Fruit fly (Drosophila melanogaster) whole organism, wandering third instar larva: ENCODE measurements around the gene CG10725.

Experiments
- Abd-B ChIP-seq: fragments of >200 bp; optimal IDR thresholded peaks from 2 replicates; lab custom pipeline; 2017; ENCODE audit warnings: missing biosample characterization, missing genetic modification characterization
- Hnf4 ChIP-seq: fragments of 200-800 bp; sonication (Bioruptor generic); optimal IDR thresholded peaks from 2 replicates; lab custom pipeline; 2016; ENCODE audit warnings: missing biosample characterization, mild to moderate bottlenecking, missing genetic modification characterization
- Hr78 ChIP-seq: fragments of >200 bp; optimal IDR thresholded peaks from 2 replicates; lab custom pipeline; 2017; ENCODE audit warnings: missing biosample characterization, missing genetic modification characterization
- Mio ChIP-seq: sonication (Bioruptor generic); optimal IDR thresholded peaks from 2 replicates; lab custom pipeline; 2016; ENCODE audit warnings: missing biosample characterization, missing genetic modification characterization
- Myc ChIP-seq: fragments of >200 bp; optimal IDR thresholded peaks from 2 replicates; lab custom pipeline; 2017
- Rel ChIP-seq, 2 experiments: fragments of 200-800 bp; sonication (Bioruptor generic) in 1 of 2; optimal IDR thresholded peaks; 2 replicates in 1 of 2; 3 replicates in 1 of 2; lab custom pipeline; 2016 to 2019; ENCODE audit warnings: mild to moderate bottlenecking in 2 of 2, missing biosample characterization in 2 of 2, missing genetic modification characterization in 2 of 2, moderate library complexity in 1 of 2
- Vsx2 ChIP-seq: fragments of 200-300, 225-300 bp; sonication (Bioruptor generic); optimal IDR thresholded peaks from 2 replicates; lab custom pipeline; 2018; ENCODE audit warnings: missing biosample characterization, missing genetic modification characterization; ENCODE audit not compliant: partially characterized antibody
- fru ChIP-seq: fragments of 200-800 bp; sonication (Bioruptor generic); optimal IDR thresholded peaks from 3 replicates; lab custom pipeline; 2016; ENCODE audit warnings: missing biosample characterization, mild to moderate bottlenecking, missing genetic modification characterization
- h ChIP-seq: fragments of 200-800 bp; sonication (Bioruptor generic); optimal IDR thresholded peaks from 3 replicates; lab custom pipeline; 2016; ENCODE audit warnings: missing biosample characterization, mild to moderate bottlenecking, missing genetic modification characterization
- lola ChIP-seq: fragments of >200 bp; optimal IDR thresholded peaks from 2 replicates; lab custom pipeline; 2017; ENCODE audit warnings: missing biosample characterization, missing genetic modification characterization
- pan ChIP-seq: fragments of >200 bp; optimal IDR thresholded peaks from 2 replicates; lab custom pipeline; 2017
- usp ChIP-seq: fragments of >200 bp; optimal IDR thresholded peaks from 2 replicates; lab custom pipeline; 2017; ENCODE audit warnings: missing biosample characterization, missing genetic modification characterization

DNA sequence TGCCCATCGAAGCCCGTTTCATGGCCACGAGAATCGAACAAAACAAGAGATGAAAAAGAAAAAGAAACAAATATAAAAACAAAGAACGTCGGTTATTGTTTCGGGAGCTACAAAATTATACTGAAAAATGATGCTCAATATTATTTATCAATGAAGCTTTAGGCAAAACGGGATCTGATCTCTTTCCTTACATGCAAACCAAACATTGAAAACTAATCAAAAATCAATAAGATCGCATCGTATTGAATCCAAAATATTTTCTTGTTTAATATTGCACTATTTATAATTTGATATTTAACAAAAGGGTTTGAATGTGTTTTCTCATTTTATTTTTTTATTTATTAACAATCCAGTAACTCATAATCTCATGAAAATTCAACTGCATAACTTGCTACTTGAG lies 12.2 kb upstream of the CG10725 start, which contains the start of gene CG14106:
- TF ChIP-seq Abd-B (GFP tag; lab: Kevin White, UChicago) (no peak), h (GFP tag; lab: Kevin White, UChicago) (no peak), Myc (no peak), Vsx2 (GFP tag; lab: Kevin White, UChicago) (no peak), pan (lab: Kevin White, UChicago) (no peak), fru (GFP tag; lab: Kevin White, UChicago) (no peak), Hnf4 (GFP tag; lab: Kevin White, UChicago) (no peak), Rel (GFP tag; optimal IDR thresholded peaks at IDR 0.05; lab: Kevin White, UChicago) (no peak), Rel (tag; optimal IDR thresholded peaks at IDR 0.05; lab: Kevin White, UChicago) (no peak), usp (GFP tag; lab: Kevin White, UChicago) (no peak), Hr78 (GFP tag; lab: Kevin White, UChicago) (no peak), Mio (no peak), lola (no peak)
